Worm (Caenorhabditis elegans) whole organism, L1 larva: ENCODE data around the gene wrm-1.
A peak's percentile ranks its signal among the peaks of the same experiment; 100 is the strongest.

Experiments used
- C16A3.4 ChIP-seq: fragments of 150-350 bp; optimal IDR thresholded peaks from 2 replicates; lab custom pipeline; 2014; ENCODE audit warnings: missing biosample characterization, missing genetic modification characterization
- C34B4.2 ChIP-seq: sonication (generic microtip); optimal IDR thresholded peaks from 2 replicates; lab custom pipeline; 2017; ENCODE audit warnings: mild to moderate bottlenecking, missing genetic modification characterization, missing compliant biosample characterization
- alr-1 ChIP-seq: fragments of 200-800 bp; sonication (Bioruptor generic); optimal IDR thresholded peaks from 2 replicates; lab custom pipeline; 2018; ENCODE audit warnings: borderline replicate concordance, mild to moderate bottlenecking, missing genetic modification characterization, missing compliant biosample characterization
- aly-2 ChIP-seq: fragments of 150-350 bp; optimal IDR thresholded peaks from 2 replicates; lab custom pipeline; 2014; ENCODE audit warnings: missing biosample characterization, missing genetic modification characterization
- blmp-1 ChIP-seq: fragments of 150-350 bp; optimal IDR thresholded peaks from 2 replicates; lab custom pipeline; 2014; ENCODE audit warnings: missing biosample characterization, missing genetic modification characterization
- ceh-82 ChIP-seq, 3 experiments: fragments of 150-350 bp in 1 of 3; sonication (generic microtip) in 2 of 3; optimal IDR thresholded peaks; 2 replicates each; lab custom pipeline; 2014 to 2017; ENCODE audit warnings: missing biosample characterization in 3 of 3, missing genetic modification characterization in 3 of 3
- ceh-90 ChIP-seq: sonication (generic microtip); optimal IDR thresholded peaks from 2 replicates; lab custom pipeline; 2016; ENCODE audit warnings: missing genetic modification characterization, missing compliant biosample characterization
- dpl-1 ChIP-seq, 3 experiments: fragments of 150-350 bp in 2 of 3; sonication (generic microtip) in 1 of 3; optimal IDR thresholded peaks; 2 replicates each; lab custom pipeline; 2014 to 2017; ENCODE audit warnings: missing biosample characterization in 3 of 3, missing genetic modification characterization in 3 of 3, missing genetic modification reagents in 3 of 3
- efl-1 ChIP-seq, 4 experiments: fragments of 150-350 bp; optimal IDR thresholded peaks in 3 of 4; peaks in 1 of 4; 1 replicate in 1 of 4; 2 replicates in 3 of 4; lab custom pipeline; 2014; ENCODE audit warnings: missing biosample characterization in 2 of 4, missing genetic modification characterization in 2 of 4, missing genetic modification reagents in 2 of 4
- efl-3 ChIP-seq: fragments of 200-800 bp; sonication (Bioruptor generic); optimal IDR thresholded peaks from 2 replicates; lab custom pipeline; 2018; ENCODE audit warnings: mild to moderate bottlenecking, missing genetic modification characterization, missing compliant biosample characterization
- egl-27 ChIP-seq, 2 experiments: fragments of 150-350 bp in 1 of 2; sonication (generic microtip); optimal IDR thresholded peaks; 3 replicates each; lab custom pipeline; 2017 to 2018; ENCODE audit warnings: missing biosample characterization in 2 of 2, missing genetic modification characterization in 2 of 2, missing genetic modification reagents in 2 of 2
- elt-3 ChIP-seq, 6 experiments: fragments of 150-350 bp in 1 of 6; sonication (generic microtip); optimal IDR thresholded peaks; 2 replicates each; lab custom pipeline; 2017 to 2018; ENCODE audit warnings: missing biosample characterization in 6 of 6, missing genetic modification characterization in 6 of 6, inconsistent platforms in 1 of 6
- ets-5 ChIP-seq: fragments of 200-800 bp; sonication (Bioruptor generic); IDR thresholded peaks from 2 replicates; pipeline ENCODE4 v1.3.6; 2022; ENCODE audit warnings: missing genetic modification characterization, missing compliant biosample characterization
- fkh-8 ChIP-seq: sonication (generic microtip); optimal IDR thresholded peaks from 2 replicates; lab custom pipeline; 2016; ENCODE audit warnings: mild to moderate bottlenecking, missing genetic modification characterization, missing compliant biosample characterization
- hlh-17 ChIP-seq: fragments of 200-800 bp; sonication (Bioruptor generic); optimal IDR thresholded peaks from 2 replicates; lab custom pipeline; 2018; ENCODE audit warnings: missing genetic modification characterization, mild to moderate bottlenecking, missing compliant biosample characterization, moderate library complexity, borderline replicate concordance
- irx-1 ChIP-seq: sonication (generic microtip); optimal IDR thresholded peaks from 2 replicates; lab custom pipeline; 2016; ENCODE audit warnings: missing genetic modification characterization, missing compliant biosample characterization
- isw-1 ChIP-seq: fragments of 200-800 bp; sonication (Bioruptor generic); IDR thresholded peaks from 2 replicates; pipeline ENCODE4 v1.3.6; 2022; ENCODE audit warnings: missing genetic modification characterization, missing compliant biosample characterization
- lin-14 ChIP-seq: fragments of 200-800 bp; sonication (Bioruptor generic); optimal IDR thresholded peaks from 2 replicates; lab custom pipeline; 2018; ENCODE audit warnings: mild to moderate bottlenecking, missing genetic modification characterization, moderate library complexity, missing compliant biosample characterization
- lin-15B ChIP-seq: fragments of 150-350 bp; sonication (generic microtip); optimal IDR thresholded peaks from 3 replicates; lab custom pipeline; 2014; ENCODE audit warnings: missing biosample characterization, missing genetic modification characterization
- lin-35 ChIP-seq, 2 experiments: fragments of 150-350 bp; optimal IDR thresholded peaks; 2 replicates each; lab custom pipeline; 2014; ENCODE audit warnings: missing biosample characterization in 2 of 2, missing genetic modification characterization in 2 of 2, missing genetic modification reagents in 2 of 2
- lir-3 ChIP-seq: sonication (generic microtip); optimal IDR thresholded peaks from 2 replicates; lab custom pipeline; 2016; ENCODE audit warnings: mild to moderate bottlenecking, missing genetic modification characterization, moderate library complexity, missing compliant biosample characterization; ENCODE audit not compliant: poor library complexity
- lsy-2 ChIP-seq, 2 experiments: fragments of 150-350 bp; optimal IDR thresholded peaks; 2 replicates each; lab custom pipeline; 2014; ENCODE audit warnings: missing biosample characterization in 2 of 2, missing genetic modification characterization in 2 of 2
- mdl-1 ChIP-seq, 2 experiments: fragments of 150-350 bp; optimal IDR thresholded peaks; 2 replicates each; lab custom pipeline; 2014 to 2017; ENCODE audit warnings: missing biosample characterization in 2 of 2, missing genetic modification characterization in 2 of 2, inconsistent platforms in 1 of 2
- mef-2 ChIP-seq: fragments of 150-350 bp; optimal IDR thresholded peaks from 2 replicates; lab custom pipeline; 2014; ENCODE audit warnings: missing biosample characterization, missing genetic modification characterization
- mep-1 ChIP-seq: fragments of 150-350 bp; optimal IDR thresholded peaks from 2 replicates; lab custom pipeline; 2014; ENCODE audit warnings: missing biosample characterization, missing genetic modification characterization
- nhr-12 ChIP-seq: sonication (generic microtip); optimal IDR thresholded peaks from 2 replicates; lab custom pipeline; 2017; ENCODE audit warnings: missing biosample characterization, missing genetic modification characterization
- nhr-20 ChIP-seq: sonication (generic microtip); optimal IDR thresholded peaks from 2 replicates; lab custom pipeline; 2016; ENCODE audit warnings: mild to moderate bottlenecking, missing genetic modification characterization, missing compliant biosample characterization
- nhr-237 ChIP-seq: fragments of 150-350 bp; optimal IDR thresholded peaks from 2 replicates; lab custom pipeline; 2014; ENCODE audit warnings: missing biosample characterization, missing genetic modification characterization
- nhr-71 ChIP-seq: sonication (generic microtip); optimal IDR thresholded peaks from 2 replicates; lab custom pipeline; 2016; ENCODE audit warnings: mild to moderate bottlenecking, missing genetic modification characterization, moderate library complexity, missing compliant biosample characterization
- nhr-85 ChIP-seq: sonication (generic microtip); peaks from one replicate; lab custom pipeline; 2016; ENCODE audit warnings: missing genetic modification characterization, inconsistent platforms, missing compliant biosample characterization
- nhr-90 ChIP-seq: sonication (generic microtip); optimal IDR thresholded peaks from 2 replicates; lab custom pipeline; 2016; ENCODE audit warnings: mild to moderate bottlenecking, missing genetic modification characterization, missing compliant biosample characterization; ENCODE audit not compliant: poor library complexity
- pag-3 ChIP-seq: sonication (generic microtip); optimal IDR thresholded peaks from 2 replicates; lab custom pipeline; 2017; ENCODE audit warnings: missing genetic modification characterization, mild to moderate bottlenecking, missing compliant biosample characterization, antibody characterized with exemption, borderline replicate concordance; ENCODE audit not compliant: insufficient read depth
- pax-3 ChIP-seq: fragments of 200-800 bp; sonication (Bioruptor generic); optimal IDR thresholded peaks from 2 replicates; lab custom pipeline; 2018; ENCODE audit warnings: mild to moderate bottlenecking, missing genetic modification characterization, moderate library complexity, missing compliant biosample characterization
- rnt-1 ChIP-seq: sonication (generic microtip); optimal IDR thresholded peaks from 2 replicates; lab custom pipeline; 2016; ENCODE audit warnings: mild to moderate bottlenecking, missing genetic modification characterization, moderate library complexity, missing compliant biosample characterization
- skn-1 ChIP-seq: fragments of 150-350 bp; optimal IDR thresholded peaks from 2 replicates; lab custom pipeline; 2014; ENCODE audit warnings: missing biosample characterization, missing genetic modification characterization
- snpc-4 ChIP-seq: fragments of 150-350 bp; optimal IDR thresholded peaks from 2 replicates; lab custom pipeline; 2014; ENCODE audit warnings: missing biosample characterization, missing genetic modification characterization
- snu-23 ChIP-seq: sonication (generic microtip); optimal IDR thresholded peaks from 2 replicates; lab custom pipeline; 2016; ENCODE audit warnings: missing genetic modification characterization, missing compliant biosample characterization
- sox-4 ChIP-seq: sonication (generic microtip); optimal IDR thresholded peaks from 2 replicates; lab custom pipeline; 2016; ENCODE audit warnings: missing genetic modification characterization, missing compliant biosample characterization
- sptf-1 ChIP-seq: fragments of 150-350 bp; optimal IDR thresholded peaks from 2 replicates; lab custom pipeline; 2014; ENCODE audit warnings: missing biosample characterization, missing genetic modification characterization
- unc-86 ChIP-seq: sonication (generic microtip); optimal IDR thresholded peaks from 2 replicates; lab custom pipeline; 2016; ENCODE audit warnings: missing genetic modification characterization, missing compliant biosample characterization
- zip-4 ChIP-seq: fragments of 200-800 bp; sonication (Bioruptor generic); optimal IDR thresholded peaks from 2 replicates; lab custom pipeline; 2018; ENCODE audit warnings: mild to moderate bottlenecking, missing genetic modification characterization, moderate library complexity, missing compliant biosample characterization

The wrm-1 gene

ce11 chrIII:5693736-5694135 lies 28.9 kb upstream of the wrm-1 start, which contains the start of gene B0336.13:
B0336.13 (plus strand) TSS chrIII:5694036.
- TF ChIP-seq pag-3 (tag; lab: Kevin White, UChicago) (no peak), zip-4 (GFP tag; lab: Kevin White, UChicago) (no peak), sptf-1 (tag; lab: Kevin White, UChicago) (no peak), elt-3 (tag; optimal IDR thresholded peaks at IDR 0.05; lab: Kevin White, UChicago) (no peak), nhr-71 (tag; lab: Kevin White, UChicago) (no peak), mef-2 (tag; lab: Kevin White, UChicago) (no peak), blmp-1 (tag; lab: Kevin White, UChicago) (no peak), aly-2 (no peak), hlh-17 (GFP tag; lab: Kevin White, UChicago) (no peak), snu-23 (GFP tag; lab: Kevin White, UChicago) (no peak), snpc-4 (tag; lab: Kevin White, UChicago) (no peak), ets-5 (no peak), C16A3.4 (tag; lab: Kevin White, UChicago) (no peak), efl-3 (no peak), lin-35 (GFP tag; optimal IDR thresholded peaks at IDR 0.05; lab: Kevin White, UChicago) (no peak), alr-1 (no peak)

ce11 chrIII:5697266-5697665 lies 25.4 kb upstream of the wrm-1 start, which contains the start of gene B0336.7:
B0336.7 (minus strand) TSS chrIII:5697366.
- TF ChIP-seq lin-14 (GFP tag; lab: Kevin White, UChicago) (no peak), nhr-237 (tag; lab: Kevin White, UChicago) (no peak), snu-23 (GFP tag; lab: Kevin White, UChicago) (no peak), rnt-1 (no peak), unc-86 (tag; lab: Kevin White, UChicago) (no peak), lir-3 (no peak), C34B4.2 (tag; lab: Kevin White, UChicago) (no peak), pax-3 (tag; lab: Kevin White, UChicago) (no peak), egl-27 (tag; optimal IDR thresholded peaks at IDR 0.05; lab: Kevin White, UChicago) (no peak), nhr-12 (tag; lab: Kevin White, UChicago) (no peak), isw-1 (GFP tag; lab: Robert Waterston, UW) (no peak), skn-1 (tag; lab: Kevin White, UChicago) (no peak)

ce11 chrIII:5697963-5698730 lies 24.5 kb upstream of the wrm-1 start, which contains the start of the genes lgg-3 and rgs-5:
lgg-3 (minus strand) TSS chrIII:5698013.
rgs-5 (plus strand) TSS chrIII:5698555.
- peak; percentile 18 for TF ChIP-seq lin-15B (tag; lab: Kevin White, UChicago)
- peak in 1 of 2 experiments; percentile 8 for TF ChIP-seq mdl-1 (tag; optimal IDR thresholded peaks at IDR 0.05; lab: Kevin White, UChicago)
- TF ChIP-seq nhr-71 (tag; lab: Kevin White, UChicago), result peak; percentile 46
- no peak for TF ChIP-seq irx-1 (tag; lab: Kevin White, UChicago)
- TF ChIP-seq nhr-237 (tag; lab: Kevin White, UChicago), result no peak
- TF ChIP-seq nhr-90 (tag; lab: Kevin White, UChicago), result no peak
- peak; percentile 10 to 70 for TF ChIP-seq lin-35 (GFP tag; optimal IDR thresholded peaks at IDR 0.05; lab: Kevin White, UChicago)
- TF ChIP-seq unc-86 (tag; lab: Kevin White, UChicago), result no peak
- peak in 1 of 6 experiments; percentile 28 for TF ChIP-seq elt-3 (tag; optimal IDR thresholded peaks at IDR 0.05; lab: Kevin White, UChicago)
- peak; percentile 15 for TF ChIP-seq mep-1
- TF ChIP-seq dpl-1 (GFP tag; optimal IDR thresholded peaks at IDR 0.05; lab: Kevin White, UChicago), result peak; percentile 14 to 64 (median 48)
- peak; percentile 30 to 62 for TF ChIP-seq lsy-2 (tag; optimal IDR thresholded peaks at IDR 0.05; lab: Kevin White, UChicago)
- peak; percentile 50 to 70 for TF ChIP-seq efl-1 (optimal IDR thresholded peaks at IDR 0.05; lab: Kevin White, UChicago)
- peak; percentile 47 to 93 for TF ChIP-seq efl-1 (GFP tag; optimal IDR thresholded peaks at IDR 0.05 in 1 of 2; lab: Kevin White, UChicago)
- TF ChIP-seq C16A3.4 (tag; lab: Kevin White, UChicago), result peak; percentile 27
- TF ChIP-seq sox-4 (tag; lab: Kevin White, UChicago), result no peak
- no peak for TF ChIP-seq alr-1
- TF ChIP-seq nhr-85 (tag; lab: Kevin White, UChicago), result peak; percentile 17
- TF ChIP-seq ceh-90 (tag; lab: Kevin White, UChicago), result no peak
- peak in 1 of 3 experiments; percentile 34 for TF ChIP-seq ceh-82 (tag; optimal IDR thresholded peaks at IDR 0.05; lab: Kevin White, UChicago)
- peak; percentile 3 for TF ChIP-seq nhr-20 (tag; lab: Kevin White, UChicago)
- peak; percentile 30 for TF ChIP-seq snu-23 (GFP tag; lab: Kevin White, UChicago)
- TF ChIP-seq blmp-1 (tag; lab: Kevin White, UChicago), result peak; percentile 20
- TF ChIP-seq fkh-8 (tag; lab: Kevin White, UChicago), result peak; percentile 1
- peak; percentile 34 for TF ChIP-seq rnt-1
